Fruit fly (Drosophila melanogaster): ENCODE results near the gene RpS9.

Gene RpS9

dm6 chr3L:9546875-9547324 lies 35.6 kb upstream of the RpS9 start, which contains the start of gene CG42673 (continued):
- TF ChIP-seq Eip78C (GFP tag), result peak; percentile 62
- no peak for TF ChIP-seq Ets96B (tag; optimal IDR thresholded peaks at IDR 0.05)
- peak; percentile 65; the same call in 2 of the 3 replicates for TF ChIP-seq CG6163 (GFP tag; IDR thresholded peaks at IDR 0.05)
- no peak for TF ChIP-seq fkh (GFP tag; optimal IDR thresholded peaks at IDR 0.05)
- peak; percentile 89 for TF ChIP-seq CG6854 (GFP tag; optimal IDR thresholded peaks at IDR 0.05)
- TF ChIP-seq Sox102F (GFP tag; optimal IDR thresholded peaks at IDR 0.05), result peak; percentile 72
- no peak for TF ChIP-seq esn (GFP tag; optimal IDR thresholded peaks at IDR 0.05)
- no peak for TF ChIP-seq Hr38 (GFP tag; optimal IDR thresholded peaks at IDR 0.05)
- no peak for TF ChIP-seq CG10669 (GFP tag; optimal IDR thresholded peaks at IDR 0.05)
- TF ChIP-seq Met (GFP tag; optimal IDR thresholded peaks at IDR 0.05), result no peak
- peak; percentile 3 for TF ChIP-seq OdsH (GFP tag; optimal IDR thresholded peaks at IDR 0.05)
- TF ChIP-seq CG11294 (GFP tag; IDR thresholded peaks at IDR 0.05), result no peak
- no peak for TF ChIP-seq Hr4 (GFP tag; optimal IDR thresholded peaks at IDR 0.05)
- no peak for TF ChIP-seq CG7368 (GFP tag; optimal IDR thresholded peaks at IDR 0.05)
- no peak for TF ChIP-seq CG6792 (GFP tag; optimal IDR thresholded peaks at IDR 0.05)
- peak; percentile 18 for TF ChIP-seq CG9139 (GFP tag; optimal IDR thresholded peaks at IDR 0.05)
- TF ChIP-seq CG11902 (GFP tag; optimal IDR thresholded peaks at IDR 0.05), result no peak
- TF ChIP-seq topi (GFP tag; optimal IDR thresholded peaks at IDR 0.05), result peak; percentile 16
- peak; percentile 66; the same call in 1 of the 2 replicates for TF ChIP-seq CG15336 (GFP tag; IDR thresholded peaks at IDR 0.05)
- TF ChIP-seq fd85E (GFP tag; optimal IDR thresholded peaks at IDR 0.05), result peak; percentile 30

- TF ChIP-seq pdm3 (GFP tag; optimal IDR thresholded peaks at IDR 0.05), result no peak
- TF ChIP-seq Smox (GFP tag; optimal IDR thresholded peaks at IDR 0.05), result no peak
- no peak for TF ChIP-seq CG9139 (GFP tag; optimal IDR thresholded peaks at IDR 0.05)
- TF ChIP-seq CG6276 (GFP tag; optimal IDR thresholded peaks at IDR 0.05), result no peak
- TF ChIP-seq CG6792 (GFP tag; optimal IDR thresholded peaks at IDR 0.05), result no peak
- TF ChIP-seq OdsH (GFP tag; optimal IDR thresholded peaks at IDR 0.05), result no peak
- no peak for TF ChIP-seq salr (GFP tag; optimal IDR thresholded peaks at IDR 0.05)
- no peak for TF ChIP-seq vri (GFP tag; optimal IDR thresholded peaks at IDR 0.05)
- TF ChIP-seq Blimp-1 (GFP tag; optimal IDR thresholded peaks at IDR 0.05), result no peak
- TF ChIP-seq Sox15 (GFP tag; optimal IDR thresholded peaks at IDR 0.05), result no peak
- TF ChIP-seq Sox14 (GFP tag; optimal IDR thresholded peaks at IDR 0.05), result no peak
Measured at dm6 chr3L:9543899-9544298, 32.6 kb upstream of the RpS9 start, which contains the start of gene Ir67a. Gene Ir67a (minus strand): TSS chr3L:9543999.

- TF ChIP-seq dsx (GFP tag; optimal IDR thresholded peaks at IDR 0.05; ENCODE audit: poor library complexity, severe bottlenecking) (no peak), fd59A (GFP tag; optimal IDR thresholded peaks at IDR 0.05) (no peak), CG1621 (tag; optimal IDR thresholded peaks at IDR 0.05) (no peak), Blimp-1 (GFP tag; optimal IDR thresholded peaks at IDR 0.05) (peak; percentile 80), Sox15 (GFP tag; optimal IDR thresholded peaks at IDR 0.05) (no peak), CG10669 (GFP tag; optimal IDR thresholded peaks at IDR 0.05) (no peak), CG6276 (GFP tag; optimal IDR thresholded peaks at IDR 0.05) (peak; percentile 4), Ets96B (tag; optimal IDR thresholded peaks at IDR 0.05) (no peak), Smox (GFP tag; optimal IDR thresholded peaks at IDR 0.05) (no peak), svp (GFP tag) (no peak), OdsH (GFP tag; optimal IDR thresholded peaks at IDR 0.05) (no peak), CG7368 (GFP tag; optimal IDR thresholded peaks at IDR 0.05) (no peak), CG32006 (GFP tag; optimal IDR thresholded peaks at IDR 0.05) (no peak), CG11902 (GFP tag; optimal IDR thresholded peaks at IDR 0.05) (no peak), CG9139 (GFP tag; optimal IDR thresholded peaks at IDR 0.05) (no peak), CG31627 (GFP tag; optimal IDR thresholded peaks at IDR 0.05) (no peak), CG10631 (GFP tag; optimal IDR thresholded peaks at IDR 0.05) (no peak), Lpt (GFP tag; optimal IDR thresholded peaks at IDR 0.05) (peak; percentile 17), Eip78C (GFP tag) (peak; percentile 56), Ets21C (GFP tag; optimal IDR thresholded peaks at IDR 0.05) (no peak), CG3919 (GFP tag; optimal IDR thresholded peaks at IDR 0.05) (no peak), CG8119 (GFP tag; IDR thresholded peaks at IDR 0.05) (no peak)
Measured at dm6 chr3L:9528835-9529234, 17.5 kb upstream of the RpS9 start, which contains the start of gene Or67a. Gene Or67a (plus strand): TSS chr3L:9529067.
